Worm (Caenorhabditis elegans) whole organism, early embryonic: ENCODE measurements around the gene ctl-2.

Experiments
- B0310.2 ChIP-seq: sonication (generic microtip); optimal IDR thresholded peaks from 2 replicates; lab custom pipeline; 2016; ENCODE audit warnings: mild to moderate bottlenecking, missing genetic modification characterization, missing compliant biosample characterization
- F13C5.2 ChIP-seq: sonication (generic microtip); optimal IDR thresholded peaks from 2 replicates; lab custom pipeline; 2017; ENCODE audit warnings: mild to moderate bottlenecking, missing genetic modification characterization, inconsistent platforms, missing compliant biosample characterization
- aly-1 ChIP-seq: sonication (generic microtip); optimal IDR thresholded peaks from 2 replicates; lab custom pipeline; 2016; ENCODE audit warnings: missing genetic modification characterization, missing compliant biosample characterization
- ama-1 ChIP-seq: fragments of 150-350 bp; optimal IDR thresholded peaks from 2 replicates; lab custom pipeline; 2014
- flt-1 ChIP-seq: fragments of 200-800 bp; sonication (Bioruptor generic); IDR thresholded peaks from 2 replicates; pipeline ENCODE4 v1.3.6; 2022; ENCODE audit warnings: missing genetic modification characterization, missing compliant biosample characterization
- pes-1 ChIP-seq: fragments of 200-800 bp; sonication (Bioruptor generic); IDR thresholded peaks from 2 replicates; pipeline ENCODE4 v1.3.6; 2022; ENCODE audit warnings: missing genetic modification reagents, missing genetic modification characterization, missing compliant biosample characterization

- no peak for TF ChIP-seq ama-1 (lab: Kevin White, UChicago)
- TF ChIP-seq flt-1 (GFP tag; lab: Robert Waterston, UW): no peak
- TF ChIP-seq pes-1 (GFP tag; lab: Robert Waterston, UW): no peak
- no peak for TF ChIP-seq B0310.2 (tag; lab: Kevin White, UChicago)
- no peak for TF ChIP-seq aly-1 (tag; lab: Kevin White, UChicago)
- TF ChIP-seq F13C5.2 (tag; lab: Kevin White, UChicago): no peak
Observed at ce11 chrII:14312182-14312581, 10.4 kb upstream of the ctl-2 start.
